Fruit fly (Drosophila melanogaster): ENCODE results near the gene Rev1.

The Rev1 gene

dm6 chr3L:632058-632457 lies 22.1 kb upstream of the Rev1 start (continued):
- TF ChIP-seq CG17186 (GFP tag; optimal IDR thresholded peaks at IDR 0.05) (no peak), CG7271 (tag; optimal IDR thresholded peaks at IDR 0.05) (no peak), emc (GFP tag; optimal IDR thresholded peaks at IDR 0.05) (no peak), Jarid2 (GFP tag; optimal IDR thresholded peaks at IDR 0.05) (no peak), so (GFP tag; IDR thresholded peaks at IDR 0.05) (no peak; the same call in 2 of the 3 replicates), CG10543 (GFP tag; optimal IDR thresholded peaks at IDR 0.05) (peak; percentile 91), CG18599 (GFP tag; optimal IDR thresholded peaks at IDR 0.05) (peak; percentile 15), CG4328 (GFP tag; optimal IDR thresholded peaks at IDR 0.05) (no peak), phol (tag; optimal IDR thresholded peaks at IDR 0.05) (no peak), lab (GFP tag; optimal IDR thresholded peaks at IDR 0.05) (peak; percentile 4), CG6854 (GFP tag; optimal IDR thresholded peaks at IDR 0.05) (no peak), Deaf1 (tag; optimal IDR thresholded peaks at IDR 0.05) (peak; percentile 11), CG1792 (GFP tag; optimal IDR thresholded peaks at IDR 0.05) (no peak), Mad (GFP tag; optimal IDR thresholded peaks at IDR 0.05) (no peak), gt (GFP tag; IDR thresholded peaks at IDR 0.05) (no peak), CG11247 (GFP tag; IDR thresholded peaks at IDR 0.05) (no peak), grau (tag; optimal IDR thresholded peaks at IDR 0.05) (no peak), cwo (GFP tag; optimal IDR thresholded peaks at IDR 0.05) (no peak), ash1 (GFP tag; optimal IDR thresholded peaks at IDR 0.05) (no peak), zfh2 (GFP tag; optimal IDR thresholded peaks at IDR 0.05) (no peak), CG17328 (GFP tag; IDR thresholded peaks at IDR 0.05) (no peak), HLH3B (GFP tag; IDR thresholded peaks at IDR 0.05) (no peak), CG6689 (GFP tag; IDR thresholded peaks at IDR 0.05) (no peak), sob (GFP tag; IDR thresholded peaks at IDR 0.05) (peak; percentile 38; the same call in 1 of the 2 replicates), CG3726 (GFP tag; IDR thresholded peaks at IDR 0.05) (no peak), mld (GFP tag; IDR thresholded peaks at IDR 0.05; ENCODE audit: partially characterized antibody) (no peak), CG32532 (GFP tag; IDR thresholded peaks at IDR 0.05) (peak; percentile 32; the same call in 1 of the 2 replicates), PHDP (tag; optimal IDR thresholded peaks at IDR 0.05) (no peak), en (GFP tag; optimal IDR thresholded peaks at IDR 0.05) (no peak), lov (optimal IDR thresholded peaks at IDR 0.05) (no peak), lov (GFP tag; IDR thresholded peaks at IDR 0.05) (no peak), gcm (GFP tag; optimal IDR thresholded peaks at IDR 0.05) (no peak), ewg (GFP tag; optimal IDR thresholded peaks at IDR 0.05) (no peak), CG10321 (GFP tag; IDR thresholded peaks at IDR 0.05) (no peak), pho (GFP tag; optimal IDR thresholded peaks at IDR 0.05) (no peak), shn (GFP tag; optimal IDR thresholded peaks at IDR 0.05) (no peak), CG32767 (GFP tag; IDR thresholded peaks at IDR 0.05) (0 out of 2 replicates have a peak, but pooled peaks have one; percentile 11), Eip74EF (GFP tag; optimal IDR thresholded peaks at IDR 0.05) (no peak), lola (GFP tag; optimal IDR thresholded peaks at IDR 0.05) (no peak), Sry-δ (GFP tag; optimal IDR thresholded peaks at IDR 0.05) (no peak), dm (GFP tag; optimal IDR thresholded peaks at IDR 0.05) (no peak), bowl (GFP tag; IDR thresholded peaks at IDR 0.05) (no peak), CG18764 (GFP tag; optimal IDR thresholded peaks at IDR 0.05) (no peak), CG9817 (tag; optimal IDR thresholded peaks at IDR 0.05) (no peak), CG17359 (tag; optimal IDR thresholded peaks at IDR 0.05) (no peak), pita (GFP tag; optimal IDR thresholded peaks at IDR 0.05) (no peak), ftz-f1 (GFP tag; optimal IDR thresholded peaks at IDR 0.05) (peak; percentile 81), Hr78 (GFP tag; optimal IDR thresholded peaks at IDR 0.05) (no peak), Rx (GFP tag; IDR thresholded peaks at IDR 0.05) (no peak), ato (GFP tag; IDR thresholded peaks at IDR 0.05; ENCODE audit: partially characterized antibody) (no peak), CG1233 (GFP tag; optimal IDR thresholded peaks at IDR 0.05) (no peak)
